Fruit fly (Drosophila melanogaster) S2 (cell line): ENCODE results near the gene Proc.

ENCODE experiments used
- CG8478 ChIP-seq: fragments of >200 bp; optimal IDR thresholded peaks from 2 replicates; lab custom pipeline; 2018
- CTCF ChIP-seq, 2 experiments: fragments of >200 bp; optimal IDR thresholded peaks; 2 replicates each; lab custom pipeline; 2018

dm6 chr2L:7870212-7870611 is 1.0 kb downstream of the Proc start:
- TF ChIP-seq CTCF (optimal IDR thresholded peaks at IDR 0.05; lab: Kevin White, UChicago) (no peak), CG8478 (lab: Kevin White, UChicago) (no peak)
